Fruit fly (Drosophila melanogaster) whole organism, embryonic: Measurements from ENCODE around the gene Cep290.

Source experiments
- Bgb ChIP-seq: fragments of 200-800 bp; sonication (Bioruptor generic); IDR thresholded peaks from 2 replicates; pipeline ENCODE4 v1.3.6; 2022; ENCODE audit warnings: missing biosample characterization, missing genetic modification characterization; ENCODE audit not compliant: partially characterized antibody
- Blimp-1 ChIP-seq: fragments of 200-800 bp; sonication (Bioruptor generic); optimal IDR thresholded peaks from 3 replicates; lab custom pipeline; 2018; ENCODE audit warnings: missing biosample characterization, missing genetic modification characterization, mild to moderate bottlenecking, moderate library complexity, missing genetic modification reagents
- CG10565 ChIP-seq: fragments of 200-800 bp; sonication (Bioruptor generic); optimal IDR thresholded peaks from 3 replicates; lab custom pipeline; 2016; ENCODE audit warnings: missing biosample characterization, mild to moderate bottlenecking, missing genetic modification characterization
- CG10654 ChIP-seq: fragments of 200-800 bp; sonication (Bioruptor generic); optimal IDR thresholded peaks from 2 replicates; lab custom pipeline; 2016; ENCODE audit warnings: missing biosample characterization, missing genetic modification characterization
- CG10959 ChIP-seq: fragments of 200-800 bp; sonication (Bioruptor generic); IDR thresholded peaks from 2 replicates; pipeline ENCODE4 v1.3.6; 2022; ENCODE audit warnings: missing biosample characterization, missing genetic modification characterization
- CG12219 ChIP-seq: fragments of 200-800 bp; sonication (Bioruptor generic); optimal IDR thresholded peaks from 3 replicates; lab custom pipeline; 2018; ENCODE audit warnings: missing biosample characterization, mild to moderate bottlenecking, missing genetic modification characterization
- CG13287 ChIP-seq: fragments of 200-800 bp; sonication (Bioruptor generic); IDR thresholded peaks from 2 replicates; pipeline ENCODE4 v1.3.6; 2022; ENCODE audit warnings: missing biosample characterization, missing genetic modification characterization; ENCODE audit not compliant: partially characterized antibody
- CG14860 ChIP-seq: fragments of 200-800 bp; sonication (Bioruptor generic); IDR thresholded peaks from 3 replicates; pipeline ENCODE4 v1.3.6; 2022; ENCODE audit warnings: missing biosample characterization, missing genetic modification characterization; ENCODE audit not compliant: partially characterized antibody
- CG15601 ChIP-seq: fragments of 200-800 bp; sonication (Bioruptor generic); optimal IDR thresholded peaks from 3 replicates; lab custom pipeline; 2019; ENCODE audit warnings: missing biosample characterization, mild to moderate bottlenecking, missing genetic modification characterization, moderate library complexity
- CG17328 ChIP-seq: fragments of 200-800 bp; sonication (Bioruptor generic); IDR thresholded peaks from 2 replicates; pipeline ENCODE4 v1.3.6; 2022; ENCODE audit warnings: missing biosample characterization, missing genetic modification characterization
- CG17359 ChIP-seq: fragments of 200-800 bp; sonication (Bioruptor generic); optimal IDR thresholded peaks from 3 replicates; lab custom pipeline; 2018; ENCODE audit warnings: missing biosample characterization, mild to moderate bottlenecking, missing genetic modification characterization, moderate library complexity
- CG17829 ChIP-seq: fragments of 200-800 bp; optimal IDR thresholded peaks from 2 replicates; lab custom pipeline; 2019; ENCODE audit warnings: missing biosample characterization, mild to moderate bottlenecking, missing genetic modification characterization, moderate library complexity
- CG18764 ChIP-seq: fragments of 200-800 bp; sonication (Bioruptor generic); optimal IDR thresholded peaks from 3 replicates; lab custom pipeline; 2016; ENCODE audit warnings: missing biosample characterization, missing genetic modification characterization
- CG2202 ChIP-seq: fragments of 200-800 bp; sonication (Bioruptor generic); optimal IDR thresholded peaks from 2 replicates; lab custom pipeline; 2018; ENCODE audit warnings: missing biosample characterization, mild to moderate bottlenecking, missing genetic modification characterization
- CG2678 ChIP-seq: fragments of 200-800 bp; sonication (Bioruptor generic); optimal IDR thresholded peaks from 3 replicates; lab custom pipeline; 2019; ENCODE audit warnings: missing biosample characterization, mild to moderate bottlenecking, missing genetic modification characterization, moderate library complexity
- CG30431 ChIP-seq: fragments of 200-800 bp; sonication (Bioruptor generic); optimal IDR thresholded peaks from 2 replicates; lab custom pipeline; 2017; ENCODE audit warnings: missing biosample characterization, missing genetic modification characterization
- CG31441 ChIP-seq: fragments of 200-800 bp; sonication (Bioruptor generic); IDR thresholded peaks from 2 replicates; pipeline ENCODE4 v1.3.6; 2022; ENCODE audit warnings: missing biosample characterization, missing genetic modification characterization
- CG3407 ChIP-seq: fragments of 200-800 bp; sonication (Bioruptor generic); optimal IDR thresholded peaks from 2 replicates; lab custom pipeline; 2018; ENCODE audit warnings: missing biosample characterization, mild to moderate bottlenecking, missing genetic modification characterization
- CG6654 ChIP-seq: fragments of 200-800 bp; sonication (Bioruptor generic); optimal IDR thresholded peaks from 2 replicates; lab custom pipeline; 2017; ENCODE audit warnings: missing biosample characterization, mild to moderate bottlenecking, missing genetic modification characterization
- CG6683 ChIP-seq: fragments of 200-800 bp; sonication (Bioruptor generic); optimal IDR thresholded peaks from 2 replicates; lab custom pipeline; 2017; ENCODE audit warnings: missing biosample characterization, mild to moderate bottlenecking, missing genetic modification characterization, missing genetic modification reagents
- CG6765 ChIP-seq: fragments of 200-800 bp; sonication (Bioruptor generic); optimal IDR thresholded peaks from 3 replicates; lab custom pipeline; 2017; ENCODE audit warnings: missing biosample characterization, mild to moderate bottlenecking, missing genetic modification characterization
- CG6854 ChIP-seq: fragments of 200-800 bp; sonication (Bioruptor generic); optimal IDR thresholded peaks from 3 replicates; lab custom pipeline; 2017; ENCODE audit warnings: missing biosample characterization, mild to moderate bottlenecking, missing genetic modification characterization
- CG7786 ChIP-seq: fragments of 200-800 bp; sonication (Bioruptor generic); optimal IDR thresholded peaks from 2 replicates; lab custom pipeline; 2016; ENCODE audit warnings: missing biosample characterization, missing genetic modification characterization
- CG9797 ChIP-seq: fragments of 200-800 bp; sonication (Bioruptor generic); optimal IDR thresholded peaks from 3 replicates; lab custom pipeline; 2018; ENCODE audit warnings: missing biosample characterization, mild to moderate bottlenecking, missing genetic modification characterization
- CG9817 ChIP-seq: fragments of 200-800 bp; sonication (Bioruptor generic); optimal IDR thresholded peaks from 2 replicates; lab custom pipeline; 2018; ENCODE audit warnings: missing biosample characterization, mild to moderate bottlenecking, missing genetic modification characterization, moderate library complexity
- Dad ChIP-seq: fragments of 200-800 bp; sonication (Bioruptor generic); optimal IDR thresholded peaks from 3 replicates; lab custom pipeline; 2016; ENCODE audit warnings: missing biosample characterization, missing genetic modification characterization
- Dip3 ChIP-seq: fragments of 200-800 bp; sonication (Bioruptor generic); optimal IDR thresholded peaks from 3 replicates; lab custom pipeline; 2016; ENCODE audit warnings: missing biosample characterization, missing genetic modification characterization
- Doc2 ChIP-seq: fragments of 200-800 bp; sonication (Bioruptor generic); IDR thresholded peaks from 2 replicates; pipeline ENCODE4 v1.3.6; 2022; ENCODE audit warnings: missing biosample characterization, missing genetic modification characterization
- Ets65A ChIP-seq: fragments of 200-800 bp; sonication (Bioruptor generic); peaks from one replicate; lab custom pipeline; 2016; ENCODE audit warnings: missing biosample characterization, missing genetic modification characterization
- Hr3 ChIP-seq: fragments of 200-800 bp; sonication (Bioruptor generic); optimal IDR thresholded peaks from 3 replicates; lab custom pipeline; 2016; ENCODE audit warnings: missing biosample characterization, missing genetic modification characterization
- Kr ChIP-seq: fragments of 200-800 bp; sonication (Bioruptor generic); optimal IDR thresholded peaks from 2 replicates; lab custom pipeline; 2017; ENCODE audit warnings: missing biosample characterization, mild to moderate bottlenecking, missing genetic modification characterization
- MTF-1 ChIP-seq: fragments of 200-800 bp; sonication (Bioruptor generic); optimal IDR thresholded peaks from 2 replicates; lab custom pipeline; 2018; ENCODE audit warnings: missing biosample characterization, mild to moderate bottlenecking, missing genetic modification characterization, borderline replicate concordance
- NC2β ChIP-seq: fragments of 200-800 bp; sonication (Bioruptor generic); optimal IDR thresholded peaks from 2 replicates; lab custom pipeline; 2016; ENCODE audit warnings: missing biosample characterization, missing genetic modification characterization
- Ssrp ChIP-seq: fragments of 200-800 bp; sonication (Bioruptor generic); optimal IDR thresholded peaks from 2 replicates; lab custom pipeline; 2018; ENCODE audit warnings: missing biosample characterization, mild to moderate bottlenecking, missing genetic modification characterization, moderate library complexity
- ap ChIP-seq: fragments of 200-800 bp; sonication (Bioruptor generic); IDR thresholded peaks from 2 replicates; pipeline ENCODE4 v1.3.6; 2022; ENCODE audit warnings: missing biosample characterization, missing genetic modification characterization
- cato ChIP-seq: fragments of 200-800 bp; sonication (Bioruptor generic); optimal IDR thresholded peaks from 2 replicates; lab custom pipeline; 2016; ENCODE audit warnings: missing biosample characterization, missing genetic modification characterization, borderline replicate concordance
- ci ChIP-seq: fragments of 200-800 bp; sonication (Bioruptor generic); IDR thresholded peaks from 3 replicates; pipeline ENCODE4 v1.3.6; 2022; ENCODE audit warnings: missing biosample characterization, missing genetic modification characterization
- crc ChIP-seq: fragments of 200-800 bp; sonication (Bioruptor generic); optimal IDR thresholded peaks from 2 replicates; lab custom pipeline; 2016; ENCODE audit warnings: missing biosample characterization, missing genetic modification characterization
- dimm ChIP-seq: fragments of 200-800 bp; sonication (Bioruptor generic); IDR thresholded peaks from 2 replicates; pipeline ENCODE4 v1.3.6; 2022; ENCODE audit warnings: missing biosample characterization, missing genetic modification characterization
- exex ChIP-seq: fragments of 200-800 bp; sonication (Bioruptor generic); optimal IDR thresholded peaks from 4 replicates; lab custom pipeline; 2018; ENCODE audit warnings: missing biosample characterization, mild to moderate bottlenecking, missing genetic modification characterization, moderate library complexity
- insv ChIP-seq, 2 experiments: fragments of 200-800 bp; sonication (Bioruptor generic); optimal IDR thresholded peaks; 3 replicates each; lab custom pipeline; 2016 to 2018; ENCODE audit warnings: missing biosample characterization in 2 of 2, missing genetic modification characterization in 2 of 2
- maf-S ChIP-seq: fragments of 200-800 bp; sonication (Bioruptor generic); optimal IDR thresholded peaks from 2 replicates; lab custom pipeline; 2016; ENCODE audit warnings: missing biosample characterization, missing genetic modification characterization
- mld ChIP-seq: fragments of 200-800 bp; sonication (Bioruptor generic); IDR thresholded peaks from 3 replicates; pipeline ENCODE4 v1.3.6; 2022; ENCODE audit warnings: missing biosample characterization, missing genetic modification characterization; ENCODE audit not compliant: partially characterized antibody
- nom ChIP-seq: fragments of 200-800 bp; sonication (Bioruptor generic); optimal IDR thresholded peaks from 2 replicates; lab custom pipeline; 2017; ENCODE audit warnings: missing biosample characterization, missing genetic modification characterization, mild to moderate bottlenecking, moderate library complexity, missing genetic modification reagents
- row ChIP-seq: fragments of 200-800 bp; sonication (Bioruptor generic); IDR thresholded peaks from 3 replicates; pipeline ENCODE4 v1.3.6; 2022; ENCODE audit warnings: missing biosample characterization, missing genetic modification characterization
- stc ChIP-seq: fragments of 200-800 bp; sonication (Bioruptor generic); IDR thresholded peaks from 2 replicates; pipeline ENCODE4 v1.3.6; 2022; ENCODE audit warnings: missing biosample characterization, missing genetic modification characterization
- sug ChIP-seq: fragments of 200-800 bp; optimal IDR thresholded peaks from 2 replicates; lab custom pipeline; 2019; ENCODE audit warnings: missing biosample characterization, mild to moderate bottlenecking, missing genetic modification characterization, moderate library complexity
- tna ChIP-seq: fragments of 200-800 bp; sonication (Bioruptor generic); IDR thresholded peaks from 2 replicates; pipeline ENCODE4 v1.3.6; 2022; ENCODE audit warnings: missing biosample characterization, missing genetic modification characterization; ENCODE audit not compliant: partially characterized antibody
- ttk ChIP-seq: fragments of 200-800 bp; sonication (Bioruptor generic); IDR thresholded peaks from 2 replicates; pipeline ENCODE4 v2.1.2; 2022; ENCODE audit warnings: missing biosample characterization, missing genetic modification characterization
- zen ChIP-seq: fragments of 200-800 bp; sonication (Bioruptor generic); optimal IDR thresholded peaks from 3 replicates; lab custom pipeline; 2018; ENCODE audit warnings: missing biosample characterization, mild to moderate bottlenecking, missing genetic modification characterization, moderate library complexity

Cep290 gene

dm6 chr3L:821951-822350 is 21.8 kb upstream of the Cep290 start (continued):
- TF ChIP-seq tna (GFP tag; lab: Robert Waterston, UW) (no peak), NC2β (no peak), MTF-1 (GFP tag; lab: Kevin White, UChicago) (no peak), Doc2 (GFP tag; lab: Robert Waterston, UW) (no peak), stc (peak; percentile 53; the same call in 1 of the 2 replicates), ci (GFP tag; lab: Robert Waterston, UW) (peak; percentile 86), mld (GFP tag; lab: Robert Waterston, UW) (no peak), CG17829 (tag; lab: Kevin White, UChicago) (peak; percentile 88), Kr (no peak), CG9817 (tag; lab: Kevin White, UChicago) (peak; percentile 33), dimm (GFP tag; lab: Robert Waterston, UW) (no peak), sug (no peak), CG15601 (peak; percentile 61), Dad (peak; percentile 18), Dip3 (GFP tag; lab: Kevin White, UChicago) (no peak), nom (GFP tag; lab: Kevin White, UChicago) (peak; percentile 65), Ssrp (tag; lab: Kevin White, UChicago) (peak; percentile 54), CG10565 (GFP tag; lab: Kevin White, UChicago) (no peak), insv (GFP tag; optimal IDR thresholded peaks at IDR 0.05; lab: Kevin White, UChicago) (no peak), CG3407 (peak; percentile 50), zen (tag; lab: Kevin White, UChicago) (peak; percentile 66), CG17359 (tag; lab: Kevin White, UChicago) (peak; percentile 86), CG18764 (GFP tag; lab: Kevin White, UChicago) (peak; percentile 69), CG13287 (no peak), CG10959 (GFP tag; lab: Robert Waterston, UW) (peak; percentile 65; the same call in 1 of the 2 replicates), CG9797 (peak; percentile 8), CG2678 (tag; lab: Kevin White, UChicago) (peak; percentile 83), CG2202 (peak; percentile 51), CG10654 (GFP tag; lab: Kevin White, UChicago) (peak; percentile 66), ttk (GFP tag; lab: Robert Waterston, UW) (peak; percentile 67), CG6654 (GFP tag; lab: Kevin White, UChicago) (peak; percentile 41), CG30431 (GFP tag; lab: Kevin White, UChicago) (peak; percentile 6), CG12219 (GFP tag; lab: Kevin White, UChicago) (peak; percentile 43), CG7786 (GFP tag; lab: Kevin White, UChicago) (no peak), Ets65A (GFP tag; lab: Kevin White, UChicago) (no peak), maf-S (GFP tag; lab: Kevin White, UChicago) (no peak), CG17328 (peak; percentile 71), crc (GFP tag; lab: Kevin White, UChicago) (no peak), CG6765 (GFP tag; lab: Kevin White, UChicago) (peak; percentile 41), row (GFP tag; lab: Robert Waterston, UW) (peak; percentile 75), ap (GFP tag; lab: Robert Waterston, UW) (peak; percentile 51), exex (no peak), CG6683 (GFP tag; lab: Kevin White, UChicago) (peak; percentile 44), CG6854 (GFP tag; lab: Kevin White, UChicago) (peak; percentile 10), Blimp-1 (GFP tag; lab: Kevin White, UChicago) (peak; percentile 83), CG31441 (GFP tag; lab: Robert Waterston, UW) (peak; percentile 85), cato (GFP tag; lab: Kevin White, UChicago) (peak; percentile 21), Bgb (no peak), Hr3 (GFP tag; lab: Kevin White, UChicago) (peak; percentile 53), CG14860 (GFP tag; lab: Robert Waterston, UW) (no peak)
